Worm (Caenorhabditis elegans): ENCODE measurements around the gene tag-267.

The tag-267 gene

DNA sequence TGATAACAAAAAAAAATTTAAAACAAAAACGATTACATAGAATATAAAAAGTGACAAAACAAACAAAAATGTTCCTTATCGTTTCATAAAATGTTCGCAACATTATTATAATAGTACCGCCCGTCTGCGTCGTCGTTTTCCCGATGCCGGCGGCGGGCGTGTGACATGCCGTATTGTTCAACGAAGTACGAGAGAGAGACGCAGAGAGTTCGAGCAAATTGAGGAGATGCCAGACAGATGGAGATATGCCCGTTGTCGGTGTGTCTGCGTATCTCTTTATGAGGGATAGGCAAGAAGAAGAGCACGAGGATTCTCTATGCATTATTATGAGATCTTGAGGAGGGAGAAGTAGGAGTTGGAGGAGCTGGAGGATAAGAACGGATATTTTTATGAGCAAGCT, 16.8 kb upstream of the tag-267 start:
- no peak for TF ChIP-seq snpc-4 (tag; optimal IDR thresholded peaks at IDR 0.05)
- TF ChIP-seq mep-1 (tag; optimal IDR thresholded peaks at IDR 0.05) = peak; percentile 94
- TF ChIP-seq T26A8.4 (GFP tag; IDR thresholded peaks at IDR 0.05) = peak; percentile 66; the same call in 1 of the 2 replicates
- TF ChIP-seq lin-39 (tag; optimal IDR thresholded peaks at IDR 0.05) = no peak
- no peak for TF ChIP-seq ceh-62 (tag; optimal IDR thresholded peaks at IDR 0.05)
- TF ChIP-seq nhr-42 (GFP tag; IDR thresholded peaks at IDR 0.05) = no peak
- TF ChIP-seq madf-5 (GFP tag; IDR thresholded peaks at IDR 0.05) = no peak
- peak; percentile 53 for TF ChIP-seq spr-1 (tag; optimal IDR thresholded peaks at IDR 0.05)
- peak; percentile 65 for TF ChIP-seq lin-38 (GFP tag; IDR thresholded peaks at IDR 0.05)
- TF ChIP-seq lin-29 (GFP tag; IDR thresholded peaks at IDR 0.05) = no peak
- TF ChIP-seq nhr-102 (tag; optimal IDR thresholded peaks at IDR 0.05) = peak; percentile 78
- no peak for TF ChIP-seq F49E8.2 (tag; optimal IDR thresholded peaks at IDR 0.05; ENCODE audit: borderline replicate concordance)
- no peak for TF ChIP-seq zip-11 (GFP tag; IDR thresholded peaks at IDR 0.05)
- TF ChIP-seq ceh-32 (tag; optimal IDR thresholded peaks at IDR 0.05; ENCODE audit: poor library complexity) = no peak
- TF ChIP-seq gei-8 (GFP tag; optimal IDR thresholded peaks at IDR 0.05) = peak; percentile 63
- TF ChIP-seq sdz-12 (GFP tag; optimal IDR thresholded peaks at IDR 0.05) = no peak
- no peak for TF ChIP-seq mxl-2 (GFP tag; conservative IDR thresholded peaks at IDR 0.05)
- peak; percentile 91 for TF ChIP-seq hmg-1.1 (GFP tag; IDR thresholded peaks at IDR 0.05)
- no peak for TF ChIP-seq ces-1 (GFP tag; optimal IDR thresholded peaks at IDR 0.05)
- 0 out of 2 replicates have a peak, but pooled peaks have one; percentile 59 for TF ChIP-seq ctbp-1 (GFP tag; IDR thresholded peaks at IDR 0.05)
- no peak for TF ChIP-seq cey-2 (tag; optimal IDR thresholded peaks at IDR 0.05; ENCODE audit: borderline replicate concordance, insufficient read depth)
- TF ChIP-seq egl-43 (GFP tag; IDR thresholded peaks at IDR 0.05) = peak; percentile 63; the same call in 1 of the 2 replicates
- no peak for TF ChIP-seq snpc-1.2 (GFP tag; IDR thresholded peaks at IDR 0.05)
- TF ChIP-seq F26F4.8 (GFP tag; conservative IDR thresholded peaks at IDR 0.05) = no peak
- no peak for TF ChIP-seq unc-130 (GFP tag; optimal IDR thresholded peaks at IDR 0.05)
- no peak for TF ChIP-seq daf-8 (GFP tag; IDR thresholded peaks at IDR 0.05)
- TF ChIP-seq pqm-1 (tag; optimal IDR thresholded peaks at IDR 0.05) = peak; percentile 97
- TF ChIP-seq ceh-28 (tag; optimal IDR thresholded peaks at IDR 0.05) = no peak
- no peak for TF ChIP-seq vab-7 (GFP tag; IDR thresholded peaks at IDR 0.05)
- peak; percentile 26 for TF ChIP-seq egl-27 (tag; optimal IDR thresholded peaks at IDR 0.05)
- TF ChIP-seq nhr-48 (tag; optimal IDR thresholded peaks at IDR 0.05) = peak; percentile 83
- no peak for TF ChIP-seq zfp-2 (tag; optimal IDR thresholded peaks at IDR 0.05)
- TF ChIP-seq tag-97 (GFP tag; IDR thresholded peaks at IDR 0.05) = no peak
- TF ChIP-seq Y5F2A.4 (GFP tag; optimal IDR thresholded peaks at IDR 0.05) = no peak
- TF ChIP-seq ztf-11 (tag; optimal IDR thresholded peaks at IDR 0.05) = no peak
- TF ChIP-seq mes-2 (tag; optimal IDR thresholded peaks at IDR 0.05; ENCODE audit: poor library complexity, severe bottlenecking) = peak; percentile 65
- TF ChIP-seq jun-1 (tag; optimal IDR thresholded peaks at IDR 0.05) = peak; percentile 58
- TF ChIP-seq ZK546.5 (tag; optimal IDR thresholded peaks at IDR 0.05) = no peak
- TF ChIP-seq rbr-2 (tag; optimal IDR thresholded peaks at IDR 0.05) = peak; percentile 80
- peak in 1 of 2 experiments; percentile 42 for TF ChIP-seq unc-62 (GFP tag; optimal IDR thresholded peaks at IDR 0.05 in 1 of 2)
- TF ChIP-seq unc-62 (tag; optimal IDR thresholded peaks at IDR 0.05) = no peak
- peak; percentile 99 for TF ChIP-seq aha-1 (tag)
- peak; percentile 90 for TF ChIP-seq nhr-6 (tag; optimal IDR thresholded peaks at IDR 0.05)
- peak; percentile 51 for TF ChIP-seq dpl-1 (GFP tag; optimal IDR thresholded peaks at IDR 0.05)
- TF ChIP-seq tra-1 (GFP tag; IDR thresholded peaks at IDR 0.05) = peak; percentile 77
- peak; percentile 42 for TF ChIP-seq duxl-1 (tag; optimal IDR thresholded peaks at IDR 0.05; ENCODE audit: poor library complexity)
- peak; percentile 86 for TF ChIP-seq ceh-20 (GFP tag; IDR thresholded peaks at IDR 0.05)
- no peak for TF ChIP-seq nhr-237 (tag; optimal IDR thresholded peaks at IDR 0.05)
- TF ChIP-seq php-3 (GFP tag; IDR thresholded peaks at IDR 0.05) = peak; percentile 93
- TF ChIP-seq ZK337.2 (GFP tag; IDR thresholded peaks at IDR 0.05) = no peak
- peak; percentile 99 for TF ChIP-seq hlh-11 (tag; optimal IDR thresholded peaks at IDR 0.05)
- TF ChIP-seq hif-1 (tag; optimal IDR thresholded peaks at IDR 0.05) = peak in 1 of 2 experiments; percentile 81
